Worm (Caenorhabditis elegans) whole organism, L4/young adult: ENCODE data around the gene oma-1.

Experiments
- dao-5 ChIP-seq: sonication (generic microtip); optimal IDR thresholded peaks from 2 replicates; lab custom pipeline; 2016; ENCODE audit warnings: missing genotype, missing genetic modification characterization, moderate library complexity, missing compliant biosample characterization
- him-1 ChIP-seq: sonication (generic microtip); optimal IDR thresholded peaks from 2 replicates; lab custom pipeline; 2016; ENCODE audit warnings: missing genotype, missing genetic modification reagents, missing genetic modification characterization, missing compliant biosample characterization

ce11 chrIV:8925990-8926389 is 37.2 kb downstream of the oma-1 start, which contains the start of the genes D1046.2 and cfim-2:
- TF ChIP-seq dao-5 (no peak), him-1 (tag; lab: Kevin White, UChicago) (no peak)
